Fruit fly (Drosophila melanogaster) whole organism: Measurements from ENCODE around the gene CG31875.

Experiments
- CG8478 ChIP-seq: fragments of >200 bp; optimal IDR thresholded peaks from 2 replicates; lab custom pipeline; 2018; ENCODE audit warnings: inconsistent platforms
- Dll ChIP-seq: fragments of >200 bp; optimal IDR thresholded peaks from 2 replicates; lab custom pipeline; 2017
- EcR ChIP-seq, 2 experiments: fragments of >200 bp; optimal IDR thresholded peaks; 2 replicates each; lab custom pipeline; 2017; ENCODE audit warnings: missing biosample characterization in 2 of 2, missing genetic modification characterization in 2 of 2, missing genetic modification reagents in 2 of 2
- pan ChIP-seq: fragments of >200 bp; optimal IDR thresholded peaks from 2 replicates; lab custom pipeline; 2017
- psq ChIP-seq: fragments of >200 bp; optimal IDR thresholded peaks from 2 replicates; lab custom pipeline; 2017
- usp ChIP-seq: fragments of >200 bp; optimal IDR thresholded peaks from 2 replicates; lab custom pipeline; 2017; ENCODE audit warnings: missing biosample characterization, missing genetic modification characterization, mixed read lengths

CG31875 gene

dm6 chr2L:10002408-10003358, at the start of gene CG31875, which contains the start of gene SoYb:
Gene CG31875, minus strand, starts transcription at chr2L:10002736.
Gene SoYb, minus strand, starts transcription at chr2L:10002736.
- TF ChIP-seq Dll (lab: Kevin White, UChicago) (no peak), psq (lab: Kevin White, UChicago) (no peak), usp (GFP tag; lab: Kevin White, UChicago) (no peak)

- TF ChIP-seq pan (lab: Kevin White, UChicago) (no peak), EcR (GFP tag; optimal IDR thresholded peaks at IDR 0.05; lab: Kevin White, UChicago) (no peak), CG8478 (lab: Kevin White, UChicago) (no peak), Dll (lab: Kevin White, UChicago) (no peak), usp (GFP tag; lab: Kevin White, UChicago) (no peak), psq (lab: Kevin White, UChicago) (no peak)
Observed at dm6 chr2L:10049280-10049679, 46.7 kb upstream of the CG31875 start, which contains the start of gene CG33301. Gene CG33301, plus strand, starts transcription at chr2L:10049580.

DNA sequence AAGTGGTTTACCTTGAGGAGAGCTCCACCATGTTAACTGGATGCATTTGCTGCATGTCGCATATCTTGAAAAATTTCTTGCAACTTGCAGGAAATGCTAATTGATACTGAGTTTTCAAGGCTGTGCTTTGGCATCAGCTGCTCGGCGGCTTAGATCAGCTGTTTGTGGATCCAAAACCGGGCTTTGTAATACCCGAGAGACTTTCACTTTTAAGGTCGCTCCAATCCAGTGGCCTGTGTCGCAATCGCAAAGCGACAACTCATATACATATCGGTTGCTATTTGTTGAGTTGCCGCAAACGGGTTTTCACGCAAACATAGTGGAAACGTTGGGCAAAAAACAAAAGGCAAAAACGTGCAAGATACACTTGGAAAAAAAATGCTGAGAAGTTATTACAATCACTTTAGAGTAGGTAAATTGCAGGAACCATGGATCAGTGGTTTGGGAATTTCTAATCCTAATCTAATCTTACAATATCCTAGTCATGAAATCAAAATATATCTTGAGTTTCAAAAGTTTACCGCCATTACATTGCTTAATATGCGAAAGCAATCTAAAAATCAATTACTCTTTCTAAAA, 33.3 kb upstream of the CG31875 start:
- TF ChIP-seq CG8478 (lab: Kevin White, UChicago) (no peak), psq (lab: Kevin White, UChicago) (no peak), pan (lab: Kevin White, UChicago) (no peak), usp (GFP tag; lab: Kevin White, UChicago) (no peak), Dll (lab: Kevin White, UChicago) (no peak), EcR (GFP tag; optimal IDR thresholded peaks at IDR 0.05; lab: Kevin White, UChicago) (no peak)

DNA sequence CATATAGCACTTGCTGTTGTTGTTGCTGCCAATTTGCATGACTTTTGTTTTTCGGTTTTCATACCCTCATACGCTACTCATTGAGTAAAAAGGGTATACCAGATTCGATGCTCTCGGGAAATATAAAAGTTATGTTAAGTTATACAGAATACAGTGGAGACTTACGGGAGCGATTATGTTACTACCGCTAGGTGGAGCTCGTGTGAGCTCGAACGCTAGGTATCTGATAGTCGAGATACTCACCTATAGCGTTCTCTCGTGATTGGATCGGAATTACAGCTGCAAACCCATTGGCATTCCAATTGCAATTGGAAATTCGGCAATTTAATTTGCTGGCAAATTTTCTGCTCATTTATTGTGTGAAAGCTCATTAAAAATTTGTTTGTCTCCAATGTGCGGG, 30.9 kb upstream of the CG31875 start:
- no peak for TF ChIP-seq EcR (GFP tag; optimal IDR thresholded peaks at IDR 0.05; lab: Kevin White, UChicago)
- no peak for TF ChIP-seq usp (GFP tag; lab: Kevin White, UChicago)

dm6 chr2L:10032415-10032814, 29.9 kb upstream of the CG31875 start, which contains the start of gene obst-B:
Gene obst-B, plus strand, starts transcription at chr2L:10032690.
- TF ChIP-seq usp (GFP tag; lab: Kevin White, UChicago) (no peak), EcR (GFP tag; optimal IDR thresholded peaks at IDR 0.05; lab: Kevin White, UChicago) (no peak), CG8478 (lab: Kevin White, UChicago) (no peak), Dll (lab: Kevin White, UChicago) (no peak), pan (lab: Kevin White, UChicago) (no peak), psq (lab: Kevin White, UChicago) (no peak)

- TF ChIP-seq Dll (lab: Kevin White, UChicago) (no peak), CG8478 (lab: Kevin White, UChicago) (no peak), psq (lab: Kevin White, UChicago) (no peak), usp (GFP tag; lab: Kevin White, UChicago) (no peak), pan (lab: Kevin White, UChicago) (no peak), EcR (GFP tag; optimal IDR thresholded peaks at IDR 0.05; lab: Kevin White, UChicago) (no peak)
Observed at dm6 chr2L:10026376-10026775, 23.8 kb upstream of the CG31875 start, which contains the start of gene CG13127. Gene CG13127, plus strand, starts transcription at chr2L:10026676.

DNA sequence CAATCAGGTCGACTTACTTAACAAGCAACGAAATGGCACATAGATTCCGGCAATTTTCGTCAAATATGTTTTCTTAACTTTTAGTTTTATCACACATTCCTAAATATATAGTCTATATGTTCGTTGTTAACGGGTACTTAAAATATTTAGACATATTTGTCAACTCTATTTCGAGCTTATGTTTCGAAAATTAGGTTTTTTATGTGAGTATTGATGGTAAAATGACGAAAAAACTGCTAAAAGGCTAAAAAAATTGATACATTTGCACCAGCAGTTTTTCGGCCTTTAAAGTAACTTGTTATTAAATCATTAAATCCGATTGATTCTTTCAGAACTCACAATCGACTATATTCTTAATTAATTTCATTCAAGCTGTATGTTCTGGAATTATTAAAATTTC, 14.8 kb upstream of the CG31875 start, which contains the start of gene CG13131:
Gene CG13131 (minus strand): TSS at position 101 of the 400 bp plus-strand sequence.
- no peak for TF ChIP-seq usp (GFP tag; lab: Kevin White, UChicago)
- no peak for TF ChIP-seq Dll (lab: Kevin White, UChicago)
- no peak for TF ChIP-seq pan (lab: Kevin White, UChicago)
- TF ChIP-seq psq (lab: Kevin White, UChicago): no peak
- TF ChIP-seq EcR (GFP tag; optimal IDR thresholded peaks at IDR 0.05; lab: Kevin White, UChicago): no peak
- TF ChIP-seq CG8478 (lab: Kevin White, UChicago): no peak

dm6 chr2L:10009800-10010658, 7.5 kb upstream of the CG31875 start:
- TF ChIP-seq EcR (GFP tag; optimal IDR thresholded peaks at IDR 0.05; lab: Kevin White, UChicago): no peak
- no peak for TF ChIP-seq usp (GFP tag; lab: Kevin White, UChicago)
- no peak for TF ChIP-seq CG8478 (lab: Kevin White, UChicago)
- no peak for TF ChIP-seq pan (lab: Kevin White, UChicago)
- TF ChIP-seq psq (lab: Kevin White, UChicago): no peak
- no peak for TF ChIP-seq Dll (lab: Kevin White, UChicago)

- TF ChIP-seq usp (GFP tag; lab: Kevin White, UChicago): no peak
- no peak for TF ChIP-seq Dll (lab: Kevin White, UChicago)
- no peak for TF ChIP-seq pan (lab: Kevin White, UChicago)
- TF ChIP-seq CG8478 (lab: Kevin White, UChicago): no peak
- TF ChIP-seq psq (lab: Kevin White, UChicago): no peak
- TF ChIP-seq EcR (GFP tag; optimal IDR thresholded peaks at IDR 0.05; lab: Kevin White, UChicago): no peak
Observed at dm6 chr2L:10009293-10009695, 6.8 kb upstream of the CG31875 start, which contains the start of gene Trp1. Gene Trp1, plus strand, starts transcription at chr2L:10009381.

DNA sequence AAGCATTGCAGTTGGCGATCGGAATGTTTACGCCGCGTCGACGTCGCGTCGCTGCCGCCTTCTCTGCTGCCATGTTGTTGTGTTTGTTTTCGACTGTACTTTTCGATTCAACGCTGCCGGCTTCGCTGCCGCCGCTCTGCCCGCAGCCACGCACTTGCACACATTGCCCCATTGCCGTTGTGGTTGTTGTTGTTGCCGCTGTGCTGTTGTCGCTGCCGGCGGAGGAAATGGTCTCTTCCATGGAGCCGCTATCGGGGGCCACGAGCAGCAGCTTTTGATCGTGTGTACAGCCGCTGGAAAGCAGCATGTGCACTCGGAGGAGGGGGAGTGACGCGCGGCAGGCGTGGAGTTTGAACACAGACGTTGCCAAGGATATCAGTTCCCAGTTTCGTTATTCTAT, 2.0 kb upstream of the CG31875 start:
- TF ChIP-seq CG8478 (lab: Kevin White, UChicago) (no peak), psq (lab: Kevin White, UChicago) (no peak), pan (lab: Kevin White, UChicago) (no peak), usp (GFP tag; lab: Kevin White, UChicago) (no peak), Dll (lab: Kevin White, UChicago) (no peak), EcR (GFP tag; optimal IDR thresholded peaks at IDR 0.05; lab: Kevin White, UChicago) (no peak)
